Fruit fly (Drosophila melanogaster): ENCODE measurements around the gene ND-51.

dm6 chr2L:6073894-6074293 is 11.3 kb upstream of the ND-51 start:
- no peak for TF ChIP-seq CG14711 (tag; optimal IDR thresholded peaks at IDR 0.05)
- TF ChIP-seq CG7045 (GFP tag; optimal IDR thresholded peaks at IDR 0.05) = no peak
- TF ChIP-seq Mnt (GFP tag; optimal IDR thresholded peaks at IDR 0.05) = no peak
- TF ChIP-seq Clk (GFP tag; optimal IDR thresholded peaks at IDR 0.05) = no peak
- TF ChIP-seq bab1 (GFP tag; optimal IDR thresholded peaks at IDR 0.05) = no peak
